Worm (Caenorhabditis elegans) whole organism, L1 larva: ENCODE measurements around the gene dgn-3.
"Not testable (repeated sequence)": the region's sequence is repeated elsewhere in the genome, so short reads cannot be mapped to it uniquely, and the experiment has no call there.

ENCODE experiments used
- ama-1 ChIP-seq: fragments of 150-350 bp; optimal IDR thresholded peaks from 2 replicates; lab custom pipeline; 2014
- nhr-76 ChIP-seq: sonication (generic microtip); optimal IDR thresholded peaks from 2 replicates; lab custom pipeline; 2017; ENCODE audit warnings: missing biosample characterization, missing genetic modification characterization

ce11 chrX:1748476-1748875 lies 18.8 kb downstream of the dgn-3 start, which contains the start of gene Y75D11A.6:
- not testable (repeated sequence) for TF ChIP-seq nhr-76 (tag; lab: Kevin White, UChicago); ama-1 (lab: Kevin White, UChicago)
